Worm (Caenorhabditis elegans): ENCODE results near the gene K08F8.15.
A peak's percentile ranks its signal among the peaks of the same experiment; 100 is the strongest.

The K08F8.15 gene

ce11 chrII:8764332-8764731, 2.3 kb upstream of the K08F8.15 start:
- TF ChIP-seq ztf-16 (tag; optimal IDR thresholded peaks at IDR 0.05) = no peak
- no peak for TF ChIP-seq pax-1 (tag; optimal IDR thresholded peaks at IDR 0.05)
- no peak for TF ChIP-seq che-1 (tag; optimal IDR thresholded peaks at IDR 0.05)
- TF ChIP-seq madf-2 (tag; optimal IDR thresholded peaks at IDR 0.05) = no peak
- no peak for TF ChIP-seq lin-11 (tag; optimal IDR thresholded peaks at IDR 0.05)
- TF ChIP-seq syd-9 (tag; optimal IDR thresholded peaks at IDR 0.05) = no peak
- TF ChIP-seq dve-1 (tag; optimal IDR thresholded peaks at IDR 0.05) = no peak

DNA sequence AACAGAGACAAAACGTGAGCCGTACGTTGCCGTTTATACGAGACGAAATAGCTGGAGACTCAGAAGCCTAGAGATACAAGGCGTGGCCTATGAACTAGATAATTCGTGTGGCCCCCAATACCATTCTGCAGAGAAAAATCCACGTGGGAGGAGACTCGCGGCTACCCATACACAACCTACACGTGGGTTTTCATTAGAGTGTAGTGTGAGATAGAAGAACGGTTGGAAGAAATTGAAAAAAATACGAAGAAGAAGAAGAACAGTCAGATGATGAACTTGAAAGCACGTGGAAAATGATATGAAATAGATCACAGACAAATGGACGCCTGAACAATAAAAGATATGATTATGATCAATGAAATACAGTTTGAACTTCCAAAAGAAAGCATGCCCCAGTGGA, 1.5 kb upstream of the K08F8.15 start:
- TF ChIP-seq unc-42 (tag; optimal IDR thresholded peaks at IDR 0.05) (no peak), sox-2 (GFP tag; IDR thresholded peaks at IDR 0.05) (no peak), lin-11 (tag; optimal IDR thresholded peaks at IDR 0.05) (no peak), ets-4 (tag; optimal IDR thresholded peaks at IDR 0.05) (no peak), hlh-15 (tag; optimal IDR thresholded peaks at IDR 0.05) (no peak), hlh-13 (GFP tag; optimal IDR thresholded peaks at IDR 0.05) (no peak), ceh-9 (tag; optimal IDR thresholded peaks at IDR 0.05) (no peak), dve-1 (tag; optimal IDR thresholded peaks at IDR 0.05) (no peak), rnt-1 (tag; optimal IDR thresholded peaks at IDR 0.05) (no peak)

DNA sequence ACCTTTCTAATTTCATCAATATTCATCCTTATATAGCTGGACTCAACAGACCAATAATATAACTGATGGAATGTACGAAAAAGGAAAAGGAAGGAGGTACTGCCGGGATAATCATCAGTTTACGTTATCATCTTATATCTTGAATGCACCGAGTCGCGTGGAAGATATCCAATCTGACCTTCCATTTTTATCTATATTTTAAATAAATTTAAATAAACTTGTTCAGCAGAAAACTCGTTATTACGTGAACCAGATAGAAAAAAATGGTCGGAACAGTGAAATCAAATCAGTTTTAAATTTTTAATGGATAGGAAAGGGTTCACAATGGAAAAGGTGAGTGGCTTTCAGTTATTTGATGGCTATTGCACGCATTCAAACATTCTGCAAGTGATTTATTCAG, 288 bp downstream of the K08F8.15 start, which contains the start of gene pah-1:
Gene pah-1 (minus strand): TSS at position 101 of the 400 bp plus-strand sequence.
- TF ChIP-seq ceh-24 (tag; optimal IDR thresholded peaks at IDR 0.05) (no peak), unc-42 (tag; optimal IDR thresholded peaks at IDR 0.05) (no peak), pros-1 (tag; optimal IDR thresholded peaks at IDR 0.05) (no peak), ceh-22 (tag; optimal IDR thresholded peaks at IDR 0.05) (no peak), madf-2 (tag; optimal IDR thresholded peaks at IDR 0.05) (no peak), hlh-30 (tag; optimal IDR thresholded peaks at IDR 0.05; ENCODE audit: insufficient read depth) (no peak), T23F11.4 (GFP tag; optimal IDR thresholded peaks at IDR 0.05) (no peak), unc-3 (GFP tag; conservative IDR thresholded peaks at IDR 0.05) (no peak), unc-3 (tag; optimal IDR thresholded peaks at IDR 0.05) (no peak), odd-2 (tag; optimal IDR thresholded peaks at IDR 0.05) (no peak), ceh-34 (tag; optimal IDR thresholded peaks at IDR 0.05) (no peak)

DNA sequence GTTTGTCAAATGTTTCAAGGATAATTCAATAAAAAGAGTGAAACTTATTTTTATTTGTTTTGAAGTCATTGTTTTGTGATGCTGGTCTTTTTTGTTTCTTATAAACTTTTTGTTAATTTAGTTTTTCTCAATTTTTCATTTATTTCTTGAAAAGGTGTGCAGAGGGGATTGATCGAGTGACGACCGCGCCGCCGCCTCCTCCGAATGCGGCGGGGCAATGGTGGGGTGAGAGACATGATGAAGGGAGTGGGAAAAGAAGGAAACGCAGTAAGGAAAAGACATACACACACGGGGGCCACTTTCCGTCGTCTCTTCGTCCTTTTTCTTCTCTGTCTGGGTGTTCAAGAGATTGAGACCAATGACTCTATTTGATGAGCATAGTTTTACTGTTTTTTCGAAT, 2.8 kb downstream of the K08F8.15 start:
- TF ChIP-seq ceh-31 (tag; optimal IDR thresholded peaks at IDR 0.05) (peak; percentile 19), nfya-1 (tag; optimal IDR thresholded peaks at IDR 0.05) (peak; percentile 53), ref-2 (tag; optimal IDR thresholded peaks at IDR 0.05) (peak; percentile 18), ceh-19 (GFP tag; optimal IDR thresholded peaks at IDR 0.05) (no peak), sox-4 (tag; optimal IDR thresholded peaks at IDR 0.05) (no peak), nhr-232 (tag; optimal IDR thresholded peaks at IDR 0.05) (no peak), unc-55 (GFP tag; optimal IDR thresholded peaks at IDR 0.05) (peak; percentile 1), unc-42 (tag; optimal IDR thresholded peaks at IDR 0.05) (peak; percentile 21)

DNA sequence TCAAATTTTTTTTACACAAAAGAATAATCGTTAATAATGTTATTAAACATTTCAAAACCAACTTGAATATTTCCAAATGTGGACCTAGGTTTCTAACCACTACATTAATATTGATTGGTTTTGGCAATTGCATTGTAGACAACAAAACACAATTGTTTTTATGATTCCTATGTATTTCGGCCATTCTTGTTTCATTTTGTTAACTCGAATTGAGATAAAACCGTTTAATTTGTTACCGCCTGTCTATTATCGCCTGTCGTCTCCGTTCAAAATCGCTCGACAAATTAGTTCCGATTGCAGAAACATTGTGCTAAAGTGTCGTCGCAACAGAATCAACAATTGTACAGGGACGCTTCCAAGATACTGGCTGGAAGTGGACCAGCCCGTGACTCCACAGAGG, 4.1 kb downstream of the K08F8.15 start, which contains the start of gene let-19:
Gene let-19 (plus strand): TSS at position 301 of the 400 bp plus-strand sequence.
- TF ChIP-seq elt-4 (tag; optimal IDR thresholded peaks at IDR 0.05) (no peak), F13H6.1 (tag; optimal IDR thresholded peaks at IDR 0.05) (no peak), ref-2 (tag; optimal IDR thresholded peaks at IDR 0.05) (no peak), ceh-14 (tag; optimal IDR thresholded peaks at IDR 0.05) (no peak), lin-11 (tag; optimal IDR thresholded peaks at IDR 0.05) (no peak), che-1 (tag; optimal IDR thresholded peaks at IDR 0.05) (no peak), ahr-1 (tag; optimal IDR thresholded peaks at IDR 0.05) (no peak), pros-1 (tag; optimal IDR thresholded peaks at IDR 0.05) (no peak), ama-1 (optimal IDR thresholded peaks at IDR 0.05) (no peak)
